Fruit fly (Drosophila melanogaster) whole organism, embryonic: ENCODE results near the gene CG31776.

Source experiments
- Adf1 ChIP-seq: fragments of 200-800 bp; sonication (Bioruptor generic); IDR thresholded peaks from 2 replicates; pipeline ENCODE4 v1.3.6; 2022; ENCODE audit warnings: missing biosample characterization, missing genetic modification characterization
- Atf6 ChIP-seq: fragments of 200-800 bp; sonication (Bioruptor generic); IDR thresholded peaks from 2 replicates; pipeline ENCODE4 v1.3.6; 2022; ENCODE audit warnings: missing biosample characterization, missing genetic modification characterization
- CG17186 ChIP-seq: fragments of 200-800 bp; sonication (Bioruptor generic); optimal IDR thresholded peaks from 3 replicates; lab custom pipeline; 2017; ENCODE audit warnings: missing biosample characterization, missing genetic modification reagents, missing genetic modification characterization
- CG18011 ChIP-seq: fragments of 200-800 bp; sonication (Bioruptor generic); optimal IDR thresholded peaks from 2 replicates; lab custom pipeline; 2017; ENCODE audit warnings: missing biosample characterization, missing genetic modification characterization, mild to moderate bottlenecking, moderate library complexity, missing genotype
- CG30403 ChIP-seq: fragments of 200-800 bp; sonication (Bioruptor generic); optimal IDR thresholded peaks from 3 replicates; lab custom pipeline; 2016; ENCODE audit warnings: missing biosample characterization, missing genetic modification characterization
- CG3281 ChIP-seq: fragments of 200-800 bp; sonication (Bioruptor generic); optimal IDR thresholded peaks from 3 replicates; lab custom pipeline; 2017; ENCODE audit warnings: missing biosample characterization, mild to moderate bottlenecking, missing genetic modification characterization
- CG33213 ChIP-seq: fragments of 200-800 bp; sonication (Bioruptor generic); optimal IDR thresholded peaks from 3 replicates; lab custom pipeline; 2016; ENCODE audit warnings: missing biosample characterization, missing genetic modification characterization
- CG34224 ChIP-seq: fragments of 200-800 bp; sonication (Bioruptor generic); IDR thresholded peaks from 3 replicates; pipeline ENCODE4 v1.3.6; 2022; ENCODE audit warnings: missing biosample characterization, missing genetic modification characterization; ENCODE audit not compliant: partially characterized antibody
- CG6683 ChIP-seq: fragments of 200-800 bp; sonication (Bioruptor generic); optimal IDR thresholded peaks from 2 replicates; lab custom pipeline; 2017; ENCODE audit warnings: missing biosample characterization, mild to moderate bottlenecking, missing genetic modification characterization, missing genetic modification reagents
- CG6813 ChIP-seq: fragments of 200-800 bp; sonication (Bioruptor generic); optimal IDR thresholded peaks from 2 replicates; lab custom pipeline; 2017; ENCODE audit warnings: missing biosample characterization, missing genetic modification characterization, mild to moderate bottlenecking, moderate library complexity, missing genetic modification reagents
- CG7786 ChIP-seq: fragments of 200-800 bp; sonication (Bioruptor generic); optimal IDR thresholded peaks from 2 replicates; lab custom pipeline; 2016; ENCODE audit warnings: missing biosample characterization, missing genetic modification characterization
- CG9609 ChIP-seq: fragments of 200-800 bp; sonication (Bioruptor generic); optimal IDR thresholded peaks from 3 replicates; lab custom pipeline; 2016; ENCODE audit warnings: missing biosample characterization, missing genetic modification characterization
- CG9797 ChIP-seq: fragments of 200-800 bp; sonication (Bioruptor generic); optimal IDR thresholded peaks from 3 replicates; lab custom pipeline; 2018; ENCODE audit warnings: missing biosample characterization, mild to moderate bottlenecking, missing genetic modification characterization
- D ChIP-seq, 2 experiments: fragments of 200-800 bp in 1 of 2; fragments of >200 bp in 1 of 2; sonication (Bioruptor generic) in 1 of 2; optimal IDR thresholded peaks; 2 replicates in 1 of 2; 3 replicates in 1 of 2; lab custom pipeline; 2017; ENCODE audit warnings: mild to moderate bottlenecking in 1 of 2, missing biosample characterization in 1 of 2, missing genetic modification characterization in 1 of 2, missing genetic modification reagents in 1 of 2
- Dp ChIP-seq: fragments of 200-800 bp; sonication (Bioruptor generic); optimal IDR thresholded peaks from 2 replicates; lab custom pipeline; 2018; ENCODE audit warnings: missing biosample characterization, mild to moderate bottlenecking, missing genetic modification characterization, moderate library complexity
- E2f1 ChIP-seq: fragments of 200-800 bp; sonication (Bioruptor generic); IDR thresholded peaks from 2 replicates; pipeline ENCODE4 v1.3.6; 2022; ENCODE audit warnings: missing biosample characterization, missing genetic modification characterization
- Ets97D ChIP-seq: fragments of 200-800 bp; sonication (Bioruptor generic); optimal IDR thresholded peaks from 3 replicates; lab custom pipeline; 2016; ENCODE audit warnings: missing biosample characterization, missing genetic modification characterization
- GATAe ChIP-seq: fragments of 200-800 bp; sonication (Bioruptor generic); conservative IDR thresholded peaks from 2 replicates; pipeline ENCODE4 v1.3.6; 2022; ENCODE audit warnings: missing biosample characterization, missing genetic modification characterization
- H15 ChIP-seq: fragments of 200-800 bp; sonication (Bioruptor generic); IDR thresholded peaks from 3 replicates; pipeline ENCODE4 v1.3.6; 2022; ENCODE audit warnings: missing biosample characterization, missing genetic modification characterization
- HLHmδ ChIP-seq: fragments of 200-800 bp; sonication (Bioruptor generic); optimal IDR thresholded peaks from 2 replicates; lab custom pipeline; 2018; ENCODE audit warnings: missing biosample characterization, mild to moderate bottlenecking, missing genetic modification characterization, moderate library complexity
- Med ChIP-seq: fragments of 200-800 bp; sonication (Bioruptor generic); peaks from one replicate; lab custom pipeline; 2016; ENCODE audit warnings: missing biosample characterization, missing genetic modification characterization, mild to moderate bottlenecking, inconsistent platforms, moderate library complexity
- Opbp ChIP-seq: fragments of 200-800 bp; sonication (Bioruptor generic); IDR thresholded peaks from 3 replicates; pipeline ENCODE4 v1.3.6; 2022; ENCODE audit warnings: missing biosample characterization, missing genetic modification characterization; ENCODE audit not compliant: partially characterized antibody
- Pdp1 ChIP-seq, 2 experiments: fragments of 200-800 bp; sonication (Bioruptor generic); optimal IDR thresholded peaks; 3 replicates each; lab custom pipeline; 2016; ENCODE audit warnings: missing biosample characterization in 2 of 2, missing genetic modification characterization in 2 of 2, mild to moderate bottlenecking in 1 of 2, moderate library complexity in 1 of 2
- Rfx ChIP-seq: fragments of 200-800 bp; sonication (Bioruptor generic); IDR thresholded peaks from 2 replicates; pipeline ENCODE4 v1.3.6; 2022; ENCODE audit warnings: missing biosample characterization, missing genetic modification characterization
- Sox100B ChIP-seq: fragments of 200-800 bp; sonication (Bioruptor generic); optimal IDR thresholded peaks from 3 replicates; lab custom pipeline; 2018; ENCODE audit warnings: missing biosample characterization, mild to moderate bottlenecking, missing genetic modification characterization
- TFAM ChIP-seq: fragments of 200-800 bp; sonication (Bioruptor generic); optimal IDR thresholded peaks from 2 replicates; lab custom pipeline; 2017; ENCODE audit warnings: missing biosample characterization, missing genetic modification characterization, inconsistent platforms
- abd-A ChIP-seq: fragments of 200-800 bp; sonication (Bioruptor generic); optimal IDR thresholded peaks from 3 replicates; lab custom pipeline; 2019; ENCODE audit warnings: missing biosample characterization, mild to moderate bottlenecking, missing genetic modification characterization, moderate library complexity
- al ChIP-seq: fragments of 200-800 bp; sonication (Bioruptor generic); IDR thresholded peaks from 2 replicates; pipeline ENCODE4 v1.3.6; 2022; ENCODE audit warnings: missing biosample characterization, missing genetic modification characterization
- ash1 ChIP-seq: fragments of 200-800 bp; sonication (Bioruptor generic); optimal IDR thresholded peaks from 2 replicates; lab custom pipeline; 2018; ENCODE audit warnings: missing biosample characterization, mild to moderate bottlenecking, missing genetic modification characterization
- cad ChIP-seq: fragments of >200 bp; optimal IDR thresholded peaks from 2 replicates; lab custom pipeline; 2017; ENCODE audit warnings: missing biosample characterization, missing genetic modification characterization
- cas ChIP-seq: fragments of 200-800 bp; sonication (Bioruptor generic); IDR thresholded peaks from 2 replicates; pipeline ENCODE4 v1.3.6; 2022; ENCODE audit warnings: missing biosample characterization, missing genetic modification characterization
- ci ChIP-seq: fragments of 200-800 bp; sonication (Bioruptor generic); IDR thresholded peaks from 3 replicates; pipeline ENCODE4 v1.3.6; 2022; ENCODE audit warnings: missing biosample characterization, missing genetic modification characterization
- dati ChIP-seq: fragments of 200-800 bp; sonication (Bioruptor generic); IDR thresholded peaks from 2 replicates; pipeline ENCODE4 v1.3.6; 2022; ENCODE audit warnings: missing biosample characterization, missing genetic modification characterization
- emc ChIP-seq: fragments of 200-800 bp; sonication (Bioruptor generic); optimal IDR thresholded peaks from 2 replicates; lab custom pipeline; 2016; ENCODE audit warnings: missing biosample characterization, missing genetic modification characterization
- ems ChIP-seq: fragments of 200-800 bp; sonication (Bioruptor generic); optimal IDR thresholded peaks from 3 replicates; lab custom pipeline; 2016; ENCODE audit warnings: missing biosample characterization, missing genetic modification characterization
- en ChIP-seq: fragments of 200-800 bp; sonication (Bioruptor generic); optimal IDR thresholded peaks from 2 replicates; lab custom pipeline; 2016; ENCODE audit warnings: missing biosample characterization, missing genetic modification characterization
- eyg ChIP-seq: fragments of 200-800 bp; sonication (Bioruptor generic); optimal IDR thresholded peaks from 3 replicates; lab custom pipeline; 2016; ENCODE audit warnings: missing biosample characterization, missing genetic modification characterization
- gfzf ChIP-seq: fragments of 200-800 bp; sonication (Bioruptor generic); optimal IDR thresholded peaks from 2 replicates; lab custom pipeline; 2016; ENCODE audit warnings: missing biosample characterization, mild to moderate bottlenecking, missing genetic modification characterization, moderate library complexity
- grau ChIP-seq: fragments of 200-800 bp; optimal IDR thresholded peaks from 3 replicates; lab custom pipeline; 2019; ENCODE audit warnings: missing biosample characterization, mild to moderate bottlenecking, missing genetic modification characterization, moderate library complexity
- jigr1 ChIP-seq: fragments of 200-800 bp; sonication (Bioruptor generic); IDR thresholded peaks from 3 replicates; pipeline ENCODE4 v1.3.6; 2022; ENCODE audit warnings: missing biosample characterization, missing genetic modification characterization
- jumu ChIP-seq: fragments of 200-800 bp; sonication (Bioruptor generic); optimal IDR thresholded peaks from 3 replicates; lab custom pipeline; 2016; ENCODE audit warnings: missing biosample characterization, missing genetic modification characterization
- ken ChIP-seq: fragments of 200-800 bp; sonication (Bioruptor generic); IDR thresholded peaks from 3 replicates; pipeline ENCODE4 v1.3.6; 2022; ENCODE audit warnings: missing biosample characterization, missing genetic modification characterization
- nerfin-1 ChIP-seq: fragments of 200-800 bp; sonication (Bioruptor generic); optimal IDR thresholded peaks from 3 replicates; lab custom pipeline; 2019; ENCODE audit warnings: missing biosample characterization, mild to moderate bottlenecking, missing genetic modification characterization, moderate library complexity
- oc ChIP-seq: fragments of 200-800 bp; sonication (Bioruptor generic); optimal IDR thresholded peaks from 2 replicates; lab custom pipeline; 2018; ENCODE audit warnings: missing biosample characterization, mild to moderate bottlenecking, missing genetic modification characterization, moderate library complexity
- p53 ChIP-seq: fragments of 200-800 bp; sonication (Bioruptor generic); optimal IDR thresholded peaks from 2 replicates; lab custom pipeline; 2016; ENCODE audit warnings: missing biosample characterization, missing genetic modification characterization
- pho ChIP-seq: fragments of 200-800 bp; sonication (Bioruptor generic); optimal IDR thresholded peaks from 2 replicates; lab custom pipeline; 2016; ENCODE audit warnings: missing biosample characterization, missing genetic modification characterization
- phol ChIP-seq: fragments of 200-800 bp; sonication (Bioruptor generic); optimal IDR thresholded peaks from 3 replicates; lab custom pipeline; 2018; ENCODE audit warnings: missing biosample characterization, mild to moderate bottlenecking, missing genetic modification characterization, moderate library complexity
- pita ChIP-seq: fragments of 200-800 bp; sonication (Bioruptor generic); optimal IDR thresholded peaks from 2 replicates; lab custom pipeline; 2017; ENCODE audit warnings: missing biosample characterization, mild to moderate bottlenecking, missing genetic modification characterization
- sc ChIP-seq, 3 experiments: fragments of >200 bp in 2 of 3; fragments of 200-800 bp in 1 of 3; sonication (Bioruptor generic) in 1 of 3; optimal IDR thresholded peaks; 2 replicates in 2 of 3; 3 replicates in 1 of 3; lab custom pipeline; 2017; ENCODE audit warnings: mild to moderate bottlenecking in 1 of 3, missing biosample characterization in 1 of 3, missing genetic modification characterization in 1 of 3, missing genetic modification reagents in 1 of 3
- z ChIP-seq: fragments of 200-800 bp; sonication (Bioruptor generic); IDR thresholded peaks from 3 replicates; pipeline ENCODE4 v1.3.6; 2022; ENCODE audit warnings: missing biosample characterization, missing genetic modification characterization

The CG31776 gene

DNA sequence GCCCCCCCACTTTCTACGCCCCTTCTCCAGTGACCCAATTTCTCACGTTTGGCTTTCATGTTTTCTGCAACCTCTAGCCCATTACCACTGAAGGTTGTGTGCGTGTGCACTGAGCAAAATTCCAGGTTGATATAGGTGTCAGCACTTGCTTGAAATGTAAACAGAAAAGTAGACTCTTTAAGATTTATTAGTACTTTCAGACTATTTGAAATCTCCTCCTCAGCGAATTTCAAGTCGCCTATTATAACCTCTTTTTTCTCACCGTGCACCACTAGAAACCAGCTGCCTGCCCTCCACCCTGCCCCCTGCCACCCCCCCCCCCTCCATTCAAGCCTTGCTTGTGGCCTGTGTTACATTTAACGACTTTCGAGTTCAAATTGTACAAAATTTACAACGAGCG is 34.9 kb upstream of the CG31776 start (continued):
- no peak for TF ChIP-seq CG6683 (GFP tag; lab: Kevin White, UChicago)
- no peak for TF ChIP-seq CG7786
- no peak for TF ChIP-seq z (GFP tag; lab: Robert Waterston, UW)
- TF ChIP-seq pho (GFP tag; lab: Kevin White, UChicago), result no peak
- no peak for TF ChIP-seq eyg (GFP tag; lab: Kevin White, UChicago)
- TF ChIP-seq CG9609 (GFP tag; lab: Kevin White, UChicago), result peak; percentile 2
- TF ChIP-seq Opbp (GFP tag; lab: Robert Waterston, UW), result no peak
- no peak for TF ChIP-seq CG3281 (GFP tag; lab: Kevin White, UChicago)
- TF ChIP-seq D (optimal IDR thresholded peaks at IDR 0.05; lab: Kevin White, UChicago), result no peak
- TF ChIP-seq D (GFP tag; optimal IDR thresholded peaks at IDR 0.05; lab: Kevin White, UChicago), result peak; percentile 45
- no peak for TF ChIP-seq p53 (GFP tag; lab: Kevin White, UChicago)
- TF ChIP-seq TFAM (GFP tag; lab: Kevin White, UChicago), result no peak
- TF ChIP-seq Dp (GFP tag; lab: Kevin White, UChicago), result no peak
- no peak for TF ChIP-seq CG18011
- TF ChIP-seq ken (GFP tag; lab: Robert Waterston, UW), result peak; percentile 51; the same call in 1 of the 3 replicates
- no peak for TF ChIP-seq abd-A (tag; lab: Kevin White, UChicago)
- TF ChIP-seq Adf1 (GFP tag; lab: Robert Waterston, UW), result no peak
- TF ChIP-seq phol (tag; lab: Kevin White, UChicago), result peak; percentile 63
- TF ChIP-seq CG6813, result peak; percentile 28
- TF ChIP-seq E2f1, result peak; percentile 39; the same call in 1 of the 2 replicates
- no peak for TF ChIP-seq pita (GFP tag; lab: Kevin White, UChicago)
- TF ChIP-seq HLHmδ, result no peak
- no peak for TF ChIP-seq CG17186
- TF ChIP-seq emc (GFP tag; lab: Kevin White, UChicago), result no peak
- peak; percentile 52; the same call in 1 of the 2 replicates for TF ChIP-seq Rfx (GFP tag; lab: Robert Waterston, UW)
- no peak for TF ChIP-seq CG34224 (GFP tag; lab: Robert Waterston, UW)
- peak; percentile 37 for TF ChIP-seq CG30403 (GFP tag; lab: Kevin White, UChicago)
- TF ChIP-seq Ets97D, result no peak
- TF ChIP-seq al, result no peak
- TF ChIP-seq ems (GFP tag; lab: Kevin White, UChicago), result no peak
- TF ChIP-seq Med (GFP tag; lab: Kevin White, UChicago), result peak; percentile 82
- TF ChIP-seq en, result no peak
- TF ChIP-seq H15 (GFP tag; lab: Robert Waterston, UW), result peak; percentile 72
- peak; percentile 41 for TF ChIP-seq grau
- peak; percentile 4 for TF ChIP-seq oc
- no peak for TF ChIP-seq cad (GFP tag; lab: Kevin White, UChicago)
- peak; percentile 75; the same call in 2 of the 3 replicates for TF ChIP-seq ci (GFP tag; lab: Robert Waterston, UW)
- no peak for TF ChIP-seq dati (GFP tag; lab: Robert Waterston, UW)
- no peak for TF ChIP-seq Atf6 (GFP tag; lab: Robert Waterston, UW)
- TF ChIP-seq jumu (GFP tag; lab: Kevin White, UChicago), result peak; percentile 36
- TF ChIP-seq jigr1 (GFP tag; lab: Robert Waterston, UW), result no peak
- TF ChIP-seq cas (GFP tag; lab: Robert Waterston, UW), result no peak
- no peak for TF ChIP-seq GATAe (GFP tag; lab: Robert Waterston, UW)
- no peak for TF ChIP-seq gfzf
- peak in 1 of 2 experiments; percentile 33 for TF ChIP-seq Pdp1 (GFP tag; optimal IDR thresholded peaks at IDR 0.05; lab: Kevin White, UChicago)
- no peak for TF ChIP-seq ash1 (GFP tag; lab: Kevin White, UChicago)
- TF ChIP-seq nerfin-1 (tag; lab: Kevin White, UChicago), result peak; percentile 7
- TF ChIP-seq CG33213 (GFP tag; lab: Kevin White, UChicago), result no peak
- TF ChIP-seq CG9797 (GFP tag; lab: Kevin White, UChicago), result no peak
- TF ChIP-seq sc (optimal IDR thresholded peaks at IDR 0.05; lab: Kevin White, UChicago), result no peak
- peak; percentile 2 for TF ChIP-seq sc (GFP tag; optimal IDR thresholded peaks at IDR 0.05; lab: Kevin White, UChicago)
- TF ChIP-seq Sox100B, result peak; percentile 7
